Fruit fly (Drosophila melanogaster) whole organism, adult: Measurements from ENCODE around the gene spi.

Experiments
- CG12768 ChIP-seq: fragments of 200-800 bp; sonication (Bioruptor generic); optimal IDR thresholded peaks from 2 replicates; lab custom pipeline; 2017; ENCODE audit warnings: missing biosample characterization, missing genetic modification characterization, mild to moderate bottlenecking, moderate library complexity, missing genetic modification reagents
- CG7045 ChIP-seq: fragments of 200-800 bp; sonication (Bioruptor generic); optimal IDR thresholded peaks from 2 replicates; lab custom pipeline; 2017; ENCODE audit warnings: missing biosample characterization, mild to moderate bottlenecking, missing genetic modification characterization
- kay ChIP-seq: fragments of 200-800 bp; sonication (Bioruptor generic); peaks from one replicate; lab custom pipeline; 2016; ENCODE audit warnings: missing biosample characterization, missing genetic modification characterization, borderline replicate concordance

DNA sequence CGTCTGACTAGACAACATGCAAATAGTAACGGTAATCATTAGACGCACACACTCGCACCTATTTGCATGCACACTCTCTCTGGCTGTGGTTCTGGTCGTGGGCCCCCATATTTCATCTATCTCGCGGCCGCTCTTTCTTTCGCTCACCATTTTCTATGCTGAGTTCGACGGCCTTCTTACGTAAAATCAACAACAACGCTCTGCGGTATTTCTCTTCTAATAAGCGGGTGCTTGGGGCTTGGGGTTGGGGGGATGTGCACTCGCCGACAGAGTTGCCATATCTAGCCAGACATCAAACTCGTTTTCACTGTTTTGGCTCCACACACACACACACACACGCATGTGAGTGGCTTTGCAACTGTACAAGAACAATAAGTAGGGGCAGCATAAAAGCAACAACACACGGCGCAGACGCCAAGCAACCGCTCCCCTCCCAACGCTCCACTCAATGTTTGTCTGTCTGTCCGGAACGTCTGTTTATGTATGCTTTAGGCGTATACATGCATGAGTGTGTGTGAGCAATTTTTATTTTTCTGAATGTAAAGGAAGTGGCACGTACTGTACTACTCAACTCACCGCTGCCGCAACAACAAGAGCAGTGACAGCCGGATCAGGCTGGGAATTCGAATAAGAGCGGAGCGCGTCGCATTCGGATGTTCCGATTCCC lies 2.0 kb downstream of the spi start:
- TF ChIP-seq CG7045 (no peak), kay (GFP tag; lab: Kevin White, UChicago) (no peak), CG12768 (GFP tag; lab: Kevin White, UChicago) (no peak)
